Worm (Caenorhabditis elegans): ENCODE measurements around the gene F08G2.8.

F08G2.8 gene

ce11 chrII:13852004-13852403, at the start of gene F08G2.8:
Gene F08G2.8 (plus strand): TSS chrII:13852304.
- TF ChIP-seq pbrm-1 (GFP tag; IDR thresholded peaks at IDR 0.05) (no peak), egl-44 (GFP tag; IDR thresholded peaks at IDR 0.05) (no peak), aptf-3 (GFP tag; IDR thresholded peaks at IDR 0.05) (no peak), ztf-6 (GFP tag; IDR thresholded peaks at IDR 0.05) (no peak), F55B11.4 (tag; optimal IDR thresholded peaks at IDR 0.05; ENCODE audit: borderline replicate concordance, insufficient read depth) (no peak), ekl-4 (GFP tag; IDR thresholded peaks at IDR 0.05) (no peak), F37B4.10 (GFP tag; IDR thresholded peaks at IDR 0.05) (no peak), madf-6 (GFP tag; IDR thresholded peaks at IDR 0.05) (no peak), nhr-80 (tag; optimal IDR thresholded peaks at IDR 0.05) (no peak), rpc-1 (optimal IDR thresholded peaks at IDR 0.05) (no peak), rpc-1 (tag; optimal IDR thresholded peaks at IDR 0.05) (no peak), Y56A3A.18 (GFP tag; IDR thresholded peaks at IDR 0.05) (no peak), athp-1 (tag; optimal IDR thresholded peaks at IDR 0.05) (no peak), Y79H2A.3 (GFP tag; conservative IDR thresholded peaks at IDR 0.05) (no peak)

- TF ChIP-seq fkh-3 (tag; optimal IDR thresholded peaks at IDR 0.05) (no peak), ceh-27 (GFP tag; optimal IDR thresholded peaks at IDR 0.05) (no peak)
Observed at ce11 chrII:13806269-13806668, 45.8 kb upstream of the F08G2.8 start.

ce11 chrII:13812335-13812734, 39.8 kb upstream of the F08G2.8 start:
- TF ChIP-seq lin-54 (GFP tag; optimal IDR thresholded peaks at IDR 0.05) (no peak), aptf-3 (GFP tag; IDR thresholded peaks at IDR 0.05) (no peak), K12H6.12 (tag; optimal IDR thresholded peaks at IDR 0.05) (no peak), bed-2 (GFP tag; IDR thresholded peaks at IDR 0.05) (no peak), egl-18 (GFP tag; IDR thresholded peaks at IDR 0.05) (no peak), somi-1 (GFP tag; optimal IDR thresholded peaks at IDR 0.05) (no peak), athp-1 (tag; optimal IDR thresholded peaks at IDR 0.05) (no peak), die-1 (tag; optimal IDR thresholded peaks at IDR 0.05) (no peak), unc-62 (GFP tag; optimal IDR thresholded peaks at IDR 0.05) (no peak), snpc-4 (GFP tag; optimal IDR thresholded peaks at IDR 0.05) (no peak), snpc-4 (tag; optimal IDR thresholded peaks at IDR 0.05) (no peak), lsy-27 (tag; optimal IDR thresholded peaks at IDR 0.05; ENCODE audit: borderline replicate concordance, insufficient read depth) (no peak), zfh-2 (GFP tag; conservative IDR thresholded peaks at IDR 0.05) (no peak), unc-130 (GFP tag; optimal IDR thresholded peaks at IDR 0.05) (no peak), madf-6 (GFP tag; IDR thresholded peaks at IDR 0.05) (no peak), ztf-25 (GFP tag; IDR thresholded peaks at IDR 0.05) (no peak), ztf-6 (GFP tag; IDR thresholded peaks at IDR 0.05) (no peak), Y67H2A.10 (GFP tag; conservative IDR thresholded peaks at IDR 0.05) (no peak), egl-44 (GFP tag; IDR thresholded peaks at IDR 0.05) (no peak), ekl-4 (GFP tag; IDR thresholded peaks at IDR 0.05) (no peak)

ce11 chrII:13813413-13813812, 38.7 kb upstream of the F08G2.8 start:
- no peak for TF ChIP-seq ekl-4 (GFP tag; IDR thresholded peaks at IDR 0.05)
- TF ChIP-seq snpc-4 (GFP tag; optimal IDR thresholded peaks at IDR 0.05) = no peak
- TF ChIP-seq snpc-4 (tag; optimal IDR thresholded peaks at IDR 0.05) = peak in 2 of 4 experiments; percentile 59 to 65

- no peak for TF ChIP-seq K11D2.4 (GFP tag; IDR thresholded peaks at IDR 0.05)
- no peak for TF ChIP-seq ztf-26 (tag; optimal IDR thresholded peaks at IDR 0.05)
- no peak for TF ChIP-seq F33H1.4 (GFP tag; IDR thresholded peaks at IDR 0.05)
- TF ChIP-seq him-1 (tag; optimal IDR thresholded peaks at IDR 0.05) = no peak
- no peak for TF ChIP-seq Y53G8AR.9 (GFP tag; conservative IDR thresholded peaks at IDR 0.05)
- no peak for TF ChIP-seq unc-130 (GFP tag; optimal IDR thresholded peaks at IDR 0.05)
- no peak for TF ChIP-seq F57C9.4 (tag; optimal IDR thresholded peaks at IDR 0.05)
- TF ChIP-seq hmg-20 (GFP tag; IDR thresholded peaks at IDR 0.05) = no peak
- TF ChIP-seq fkh-3 (tag; optimal IDR thresholded peaks at IDR 0.05) = no peak
- 0 out of 2 replicates have a peak, but pooled peaks have one; percentile 26 for TF ChIP-seq egrh-3 (GFP tag; IDR thresholded peaks at IDR 0.05)
- no peak for TF ChIP-seq snpc-4 (GFP tag; optimal IDR thresholded peaks at IDR 0.05)
- TF ChIP-seq snpc-4 (tag; optimal IDR thresholded peaks at IDR 0.05) = peak in 1 of 4 experiments; percentile 67
- no peak for TF ChIP-seq F37B4.10 (GFP tag; IDR thresholded peaks at IDR 0.05)
- TF ChIP-seq hlh-12 (tag; optimal IDR thresholded peaks at IDR 0.05) = no peak
- no peak for TF ChIP-seq ccch-3 (GFP tag; optimal IDR thresholded peaks at IDR 0.05)
- TF ChIP-seq tlf-1 (GFP tag; optimal IDR thresholded peaks at IDR 0.05) = no peak
- no peak for TF ChIP-seq B0261.1 (tag; optimal IDR thresholded peaks at IDR 0.05)
- TF ChIP-seq cebp-1 (GFP tag; IDR thresholded peaks at IDR 0.05) = no peak
- TF ChIP-seq cebp-1 (tag; optimal IDR thresholded peaks at IDR 0.05) = peak; percentile 44
Observed at ce11 chrII:13813950-13814349, 38.2 kb upstream of the F08G2.8 start.
